Fruit fly (Drosophila melanogaster) whole organism, larva: ENCODE measurements around the gene Membrin.
A peak's percentile ranks its signal among the peaks of the same experiment; 100 is the strongest.

Experiments used
- noc ChIP-seq: fragments of 200-800 bp; sonication (Bioruptor generic); optimal IDR thresholded peaks from 3 replicates; lab custom pipeline; 2019; ENCODE audit warnings: missing biosample characterization, mild to moderate bottlenecking, missing genetic modification characterization, moderate library complexity

The Membrin gene

DNA sequence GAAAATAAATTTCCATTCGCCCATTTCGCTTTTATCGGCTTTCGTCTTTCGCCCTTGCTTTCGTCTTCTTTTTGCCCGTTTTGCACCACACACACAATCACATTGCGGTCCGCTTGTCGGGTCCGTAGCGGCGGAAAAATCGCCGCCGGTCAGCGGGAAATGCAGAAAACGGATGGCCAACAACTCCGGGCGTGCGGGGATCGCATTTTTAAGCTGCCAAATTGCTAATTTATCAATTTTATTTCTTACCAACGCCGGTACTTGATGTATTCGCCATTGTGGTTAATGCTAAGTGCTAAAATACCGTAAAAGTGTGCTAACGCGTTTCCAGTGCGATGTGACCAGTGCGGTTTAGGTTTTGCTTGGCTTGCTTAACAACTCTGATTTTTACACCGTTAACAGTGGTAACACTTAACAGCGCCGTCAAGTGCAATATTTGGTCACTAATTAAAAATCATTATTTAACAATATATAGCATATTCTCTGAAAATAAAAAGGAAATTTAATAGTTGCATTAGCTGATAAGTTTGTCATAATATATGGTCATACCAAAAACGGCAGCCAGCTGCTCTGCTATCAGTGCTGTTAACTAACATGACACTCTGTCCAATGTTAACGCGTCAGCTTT is at the start of gene Membrin, which contains the start of gene Uev1A:
Gene Membrin (plus strand): TSS at position 576 of the 628 bp plus-strand sequence.
Gene Uev1A (minus strand): TSS at position 346 of the 628 bp plus-strand sequence.
- TF ChIP-seq noc (tag; lab: Kevin White, UChicago), result no peak

DNA sequence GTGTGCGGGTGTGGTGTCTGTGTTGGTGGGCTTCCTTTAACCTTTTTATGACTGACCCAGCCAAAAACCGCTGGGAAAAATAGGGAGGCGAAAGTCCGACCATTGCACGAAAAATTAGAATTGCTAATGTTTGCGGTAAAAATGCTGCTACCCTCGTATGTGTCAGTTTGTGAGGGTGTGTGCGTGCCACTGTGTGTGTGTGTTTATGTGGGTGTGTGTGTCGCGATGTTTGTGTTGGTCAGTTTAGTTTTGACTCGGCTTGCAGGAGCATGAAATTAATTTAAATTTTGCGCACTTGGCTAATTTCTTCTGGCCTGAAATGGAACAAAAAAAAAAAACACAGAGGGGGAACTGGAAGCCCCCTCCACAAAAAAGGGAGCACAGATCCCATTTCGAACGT is 38.4 kb upstream of the Membrin start:
- no peak for TF ChIP-seq noc (tag; lab: Kevin White, UChicago)

DNA sequence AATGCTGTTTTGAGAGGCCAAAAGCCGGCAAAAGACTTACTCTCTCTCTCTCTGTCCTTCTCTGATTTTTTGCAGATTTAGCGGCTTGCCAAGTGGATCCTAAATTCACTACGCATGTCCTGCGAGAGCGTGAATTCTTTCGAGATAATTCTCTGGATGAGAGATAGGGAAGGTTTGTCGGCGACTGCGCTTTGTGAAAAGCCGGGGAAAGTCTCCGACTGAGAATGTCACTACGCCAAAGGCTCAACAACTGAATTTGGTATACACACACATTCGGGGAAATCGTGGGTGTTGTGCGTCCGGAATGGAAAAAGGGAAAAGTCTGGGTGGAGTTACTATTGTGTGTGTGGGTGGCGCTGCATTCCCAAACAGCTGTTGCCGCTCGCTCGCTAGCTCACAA is 36.8 kb upstream of the Membrin start:
- TF ChIP-seq noc (tag; lab: Kevin White, UChicago), result no peak

DNA sequence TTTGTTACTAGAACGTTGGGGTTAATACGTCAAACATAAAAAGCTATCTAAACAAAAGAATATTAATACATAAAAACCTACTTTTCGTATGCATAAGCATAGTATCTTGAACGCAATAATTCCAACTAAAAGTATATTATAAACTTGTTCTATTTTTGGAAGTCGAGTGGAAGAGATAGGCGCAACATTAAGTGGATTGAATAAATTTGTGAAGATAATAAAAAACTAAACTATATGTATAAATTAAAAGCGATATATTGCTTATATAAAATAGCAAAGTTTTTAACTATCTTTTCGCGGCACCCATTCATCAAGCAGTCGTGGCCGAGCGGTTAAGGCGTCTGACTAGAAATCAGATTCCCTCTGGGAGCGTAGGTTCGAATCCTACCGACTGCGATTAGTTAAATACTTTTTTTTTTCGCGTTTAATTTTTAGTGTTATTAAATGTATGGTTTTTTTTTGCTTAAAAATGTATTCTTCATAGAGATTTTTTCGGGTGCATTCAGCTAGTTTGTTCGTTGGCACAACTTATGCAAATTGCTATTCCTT is 24.4 kb upstream of the Membrin start:
- TF ChIP-seq noc (tag; lab: Kevin White, UChicago), result peak; percentile 60

DNA sequence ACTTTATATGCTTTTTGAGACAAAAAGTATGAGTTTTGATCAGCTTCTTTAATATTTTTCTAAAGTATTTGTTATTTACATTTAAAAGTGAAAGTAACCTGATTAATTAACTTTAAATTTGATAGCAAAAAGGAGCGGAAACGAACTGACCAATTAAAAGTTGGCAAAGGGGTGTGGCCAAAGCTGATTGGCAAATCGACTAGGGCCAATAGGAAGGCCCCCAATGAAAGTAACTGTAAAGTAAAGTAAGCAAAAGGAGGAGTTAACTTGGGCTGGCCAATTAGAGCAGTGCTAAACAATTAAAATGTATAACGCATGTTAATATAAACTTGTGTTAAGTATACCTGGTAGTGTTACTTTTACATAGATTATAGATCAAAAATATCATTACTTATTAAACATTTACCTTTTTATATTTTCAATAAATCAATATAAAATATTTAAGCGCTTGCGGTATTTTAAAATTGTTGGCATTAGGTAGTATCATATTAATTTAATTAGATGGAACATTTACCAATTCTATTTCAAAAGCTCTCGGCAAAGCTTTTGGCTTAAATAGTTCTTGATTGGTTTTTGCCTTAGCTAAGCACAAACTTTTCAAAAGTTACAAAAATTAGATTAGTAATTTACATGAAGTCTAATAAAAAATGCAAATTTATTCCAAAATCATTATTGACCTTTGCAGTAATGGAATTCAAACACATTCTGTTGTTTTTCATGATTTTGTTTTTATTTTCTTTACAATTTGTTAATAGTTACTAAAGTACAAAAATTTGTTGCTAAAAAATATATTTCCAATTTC is 23.1 kb upstream of the Membrin start:
- no peak for TF ChIP-seq noc (tag; lab: Kevin White, UChicago)

DNA sequence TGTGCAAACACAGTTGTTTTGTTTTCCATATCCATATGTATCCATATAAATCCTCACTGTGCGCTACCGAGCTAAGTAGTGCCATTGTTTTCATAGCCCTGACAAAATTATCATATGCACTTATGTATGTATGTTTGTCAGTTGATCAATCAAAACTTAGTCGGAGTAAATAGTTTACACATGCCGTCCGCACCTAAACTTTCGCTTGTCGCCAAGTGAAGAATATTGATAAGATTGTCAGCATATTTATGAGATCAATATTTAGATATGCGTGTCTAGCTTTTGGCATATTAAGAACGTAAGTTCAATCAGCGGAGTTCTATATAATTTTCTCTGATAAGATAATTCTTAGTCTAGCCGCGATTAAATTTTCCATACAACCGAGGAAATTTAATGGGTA is 17.3 kb upstream of the Membrin start:
- no peak for TF ChIP-seq noc (tag; lab: Kevin White, UChicago)

DNA sequence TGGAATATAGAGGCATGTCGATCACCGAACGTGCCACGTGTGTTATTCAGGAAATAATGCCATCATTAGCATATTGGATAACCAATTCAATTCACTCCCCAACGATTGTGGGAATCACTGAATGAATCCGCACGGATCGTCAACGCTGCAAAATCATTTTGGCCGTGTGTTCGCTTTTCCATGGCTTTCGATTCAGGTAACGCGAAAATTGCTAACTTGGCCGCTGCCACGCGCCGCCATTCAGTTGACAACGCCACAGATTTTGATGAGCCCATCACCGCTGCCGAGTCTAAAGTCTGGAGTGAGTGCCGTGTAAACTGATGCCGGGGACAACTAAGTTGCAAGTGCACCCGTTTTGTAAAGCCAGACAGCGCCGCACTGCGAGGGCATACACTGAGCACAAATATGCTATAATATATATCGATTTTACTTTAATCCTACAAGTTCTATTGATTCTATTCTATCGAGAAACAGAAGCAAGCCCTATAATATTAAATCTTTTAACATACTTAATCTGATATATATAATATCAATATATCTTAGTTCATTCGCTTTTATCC is 16.4 kb upstream of the Membrin start:
- TF ChIP-seq noc (tag; lab: Kevin White, UChicago), result no peak

DNA sequence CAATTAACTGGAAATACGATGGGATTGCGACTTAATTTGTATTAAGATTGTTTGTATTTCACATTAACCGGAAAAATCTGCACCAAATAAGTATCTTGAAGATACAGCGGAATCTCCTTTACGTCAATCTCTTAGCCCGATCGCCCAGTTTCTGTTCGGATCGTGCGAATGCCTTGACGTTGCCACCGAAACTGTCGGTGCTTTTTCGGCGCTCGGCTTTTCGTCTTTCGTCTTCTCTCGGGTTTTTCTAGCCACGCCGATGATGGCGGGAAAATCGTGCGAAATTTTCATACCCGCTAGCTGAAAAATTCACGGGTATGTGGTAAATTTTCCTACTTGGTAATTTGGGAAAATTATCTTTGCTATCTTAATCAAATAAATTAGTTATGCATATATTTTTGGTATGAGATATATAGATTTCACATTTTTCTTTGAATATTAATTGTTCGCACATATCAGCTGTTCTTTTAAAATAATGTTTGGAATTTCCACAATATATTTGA is 14.9 kb upstream of the Membrin start:
- no peak for TF ChIP-seq noc (tag; lab: Kevin White, UChicago)

DNA sequence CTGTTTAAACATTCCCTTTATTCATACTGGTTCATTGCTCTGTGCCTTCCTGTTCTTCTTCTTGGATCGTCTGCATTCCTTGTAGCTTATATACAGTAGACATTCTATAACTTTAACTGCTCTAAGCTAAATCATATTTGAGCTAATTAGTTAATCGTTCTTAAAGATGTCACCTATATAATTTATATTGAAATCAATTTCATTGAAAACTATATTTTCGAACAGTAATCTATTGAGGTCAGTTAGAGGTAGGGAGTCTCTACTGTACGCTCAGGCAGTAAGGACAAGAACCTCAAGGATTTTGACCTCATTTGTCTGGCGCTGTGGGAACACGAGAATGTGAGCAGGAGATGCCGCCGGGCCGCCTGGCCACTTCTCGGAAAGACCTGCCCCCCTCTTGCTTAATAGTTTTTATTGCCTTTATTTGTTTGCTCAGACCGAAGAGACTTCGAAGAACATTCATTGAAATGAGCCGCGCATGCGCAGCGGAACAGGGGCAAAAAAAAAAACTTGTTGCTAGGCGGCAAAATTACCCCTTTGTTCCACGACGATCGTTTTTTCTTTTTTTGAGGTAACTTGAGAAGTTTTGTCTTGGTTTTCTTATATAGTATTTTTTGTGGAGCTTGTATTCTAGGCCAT is 13.5 kb upstream of the Membrin start:
- peak; percentile 16 for TF ChIP-seq noc (tag; lab: Kevin White, UChicago)

DNA sequence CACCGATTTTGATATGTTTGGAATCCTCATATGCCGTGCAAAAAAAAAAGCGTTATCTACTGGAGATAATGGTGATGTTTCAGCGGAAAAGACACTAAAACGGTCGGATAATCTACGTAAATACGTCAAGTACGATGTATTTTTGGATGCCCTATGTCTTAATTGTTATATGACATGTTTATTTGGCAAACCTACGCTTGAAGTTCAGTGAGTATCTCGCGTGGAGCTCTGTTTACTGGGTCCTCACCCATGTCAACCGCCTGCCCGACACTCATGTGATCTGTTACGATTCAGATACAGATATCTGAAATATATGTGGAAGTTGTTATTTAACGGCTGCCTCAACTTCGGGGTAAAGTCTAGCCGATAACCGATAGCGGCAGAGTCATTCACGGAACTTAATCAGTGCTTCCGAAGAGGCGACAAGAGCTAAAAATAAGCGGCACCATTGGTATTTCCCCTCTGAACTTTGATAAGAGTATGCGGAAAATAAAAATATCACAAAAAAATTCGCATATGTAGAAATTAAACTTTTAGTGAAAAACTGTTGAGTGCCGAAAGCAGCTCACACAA is 12.7 kb upstream of the Membrin start:
- TF ChIP-seq noc (tag; lab: Kevin White, UChicago), result peak; percentile 34

DNA sequence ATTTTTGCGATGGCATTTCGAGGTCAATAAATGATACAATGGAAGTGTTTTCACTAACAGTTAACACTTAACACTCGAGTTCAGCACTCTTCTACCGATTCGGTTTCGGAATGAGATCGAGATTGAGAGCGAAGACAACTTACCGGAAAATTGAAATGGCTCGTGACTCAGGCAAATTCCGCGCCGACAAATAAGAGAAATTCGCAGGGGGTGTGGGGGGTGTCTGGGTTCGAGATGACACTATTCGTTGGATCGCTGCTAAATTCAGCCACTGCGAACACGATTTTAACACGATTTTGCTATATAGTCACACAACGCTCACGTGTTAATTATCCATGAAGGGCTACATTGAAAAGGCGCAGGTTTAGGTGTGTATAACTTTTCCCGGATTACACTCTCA is 11.8 kb upstream of the Membrin start:
- TF ChIP-seq noc (tag; lab: Kevin White, UChicago), result no peak

DNA sequence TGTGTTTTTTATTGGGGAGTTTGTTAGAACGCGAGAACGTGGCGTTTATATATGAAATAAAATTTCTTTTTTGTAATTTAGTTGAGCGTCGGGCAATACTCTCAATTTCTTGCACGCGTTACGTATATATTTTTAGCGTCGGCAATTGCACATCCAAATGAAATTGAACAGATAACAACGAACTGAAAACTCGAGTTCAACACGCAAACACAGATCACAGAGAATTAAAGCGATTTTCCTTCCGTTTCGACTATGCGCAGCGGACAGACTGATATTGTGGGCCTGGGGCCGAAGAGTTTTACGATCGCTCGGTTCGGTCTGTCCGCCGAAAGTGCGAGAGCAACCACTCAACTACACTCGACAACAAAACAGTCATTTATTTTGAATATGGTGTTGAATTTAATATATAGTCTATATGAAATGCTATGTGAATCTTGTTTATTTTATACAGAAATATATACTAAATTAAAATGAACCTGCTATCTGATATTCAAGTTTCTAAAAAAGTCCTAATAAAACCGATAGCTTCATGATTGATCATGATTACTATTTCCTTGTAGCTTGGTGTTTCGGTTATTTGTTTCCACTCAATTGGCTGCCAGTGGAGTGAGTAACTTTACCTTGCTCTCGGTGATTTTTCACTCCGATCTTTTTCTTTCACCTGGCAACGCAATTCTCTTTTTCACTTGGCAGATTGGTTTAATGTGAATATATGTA is 11.0 kb upstream of the Membrin start, which contains the start of gene CG46456:
Gene CG46456 (minus strand): TSS at position 273 of the 717 bp plus-strand sequence.
- peak; percentile 99 for TF ChIP-seq noc (tag; lab: Kevin White, UChicago)

DNA sequence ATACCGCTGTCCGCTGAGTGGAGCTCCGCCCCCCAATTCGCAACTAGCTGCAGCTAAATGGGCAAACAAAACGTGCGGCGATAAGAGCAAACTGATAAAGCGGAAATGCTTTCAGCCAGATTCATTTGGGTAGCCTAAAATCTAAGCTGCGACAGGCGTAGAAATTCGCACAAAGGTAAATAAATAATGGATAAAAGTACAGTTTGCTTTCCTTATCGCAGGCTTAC is 10.5 kb upstream of the Membrin start, which contains the start of gene lama:
Gene lama (minus strand): TSS at position 101 of the 227 bp plus-strand sequence.
- no peak for TF ChIP-seq noc (tag; lab: Kevin White, UChicago)

DNA sequence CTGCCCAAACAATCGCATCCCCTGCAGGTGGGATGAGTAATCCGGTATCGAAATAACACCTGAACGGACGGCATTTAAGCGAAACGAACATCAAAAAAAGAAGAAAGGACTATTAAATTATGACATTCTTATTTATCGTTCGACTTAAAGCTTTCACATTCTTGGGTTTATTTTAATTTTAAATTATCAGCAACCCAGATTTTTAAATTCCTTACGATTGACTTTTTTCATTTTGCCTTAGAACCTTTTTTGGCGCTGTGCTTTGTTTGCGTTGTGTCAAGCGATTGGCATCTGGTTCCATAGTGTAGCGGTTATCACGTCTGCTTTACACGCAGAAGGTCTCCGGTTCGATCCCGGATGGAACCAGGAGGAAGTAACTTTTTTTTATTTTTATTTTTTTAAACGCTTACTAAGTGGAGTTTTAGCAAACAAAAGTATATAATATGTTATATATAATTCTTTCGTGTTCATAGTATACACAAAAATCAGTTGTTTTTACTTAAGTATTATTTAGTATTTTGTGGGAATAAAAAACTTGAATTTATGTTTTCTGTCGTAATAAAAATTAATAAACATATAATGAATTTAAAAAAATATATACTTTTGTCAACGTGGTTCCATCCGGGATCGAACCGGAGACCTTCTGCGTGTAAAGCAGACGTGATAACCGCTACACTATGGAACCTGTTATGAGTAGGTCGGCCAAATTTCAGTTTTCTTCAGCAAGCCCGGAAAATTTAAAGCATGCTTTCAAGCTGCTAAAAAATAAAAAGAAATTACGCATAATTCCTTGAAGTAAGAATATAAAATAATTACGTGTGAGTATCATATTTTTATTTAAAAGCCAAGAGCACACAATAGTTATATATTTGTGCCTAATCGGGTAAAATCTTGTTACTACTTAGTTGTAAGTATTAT is 9.9 kb upstream of the Membrin start:
- no peak for TF ChIP-seq noc (tag; lab: Kevin White, UChicago)
